Worm (Caenorhabditis elegans): ENCODE results near the gene mam-3.

ce11 chrIV:13429240-13429639, 15.9 kb downstream of the mam-3 start, which contains the start of gene K09B11.4:
- TF ChIP-seq ztf-23 (GFP tag; IDR thresholded peaks at IDR 0.05) (no peak), flt-1 (GFP tag; IDR thresholded peaks at IDR 0.05) (no peak), med-1 (GFP tag; optimal IDR thresholded peaks at IDR 0.05; ENCODE audit: insufficient read depth) (no peak), ref-1 (GFP tag; conservative IDR thresholded peaks at IDR 0.05) (no peak), klf-2 (GFP tag; conservative IDR thresholded peaks at IDR 0.05) (no peak)
